Worm (Caenorhabditis elegans) whole organism, L3 larva: ENCODE results near the gene psa-3.

Source experiments
- R02D3.7 ChIP-seq: fragments of 150-350 bp; optimal IDR thresholded peaks from 2 replicates; lab custom pipeline; 2014; ENCODE audit warnings: missing biosample characterization, missing genetic modification characterization
- ZK546.5 ChIP-seq: sonication (generic microtip); optimal IDR thresholded peaks from 2 replicates; lab custom pipeline; 2017; ENCODE audit warnings: missing biosample characterization, missing genetic modification characterization
- aly-2 ChIP-seq: fragments of 150-350 bp; optimal IDR thresholded peaks from 2 replicates; lab custom pipeline; 2014; ENCODE audit warnings: missing biosample characterization, missing genetic modification characterization
- ama-1 ChIP-seq: fragments of 150-350 bp; optimal IDR thresholded peaks from 2 replicates; lab custom pipeline; 2018
- ceh-16 ChIP-seq: sonication (generic microtip); optimal IDR thresholded peaks from 2 replicates; lab custom pipeline; 2017; ENCODE audit warnings: missing biosample characterization, missing genetic modification characterization
- ceh-28 ChIP-seq: fragments of 150-350 bp; optimal IDR thresholded peaks from 2 replicates; lab custom pipeline; 2014; ENCODE audit warnings: missing biosample characterization, missing genetic modification reagents, missing genetic modification characterization
- ceh-82 ChIP-seq: fragments of 150-350 bp; optimal IDR thresholded peaks from 2 replicates; lab custom pipeline; 2014; ENCODE audit warnings: missing biosample characterization, missing genetic modification characterization
- ceh-9 ChIP-seq: sonication (generic microtip); optimal IDR thresholded peaks from 2 replicates; lab custom pipeline; 2018; ENCODE audit warnings: missing biosample characterization, missing genetic modification characterization
- daf-12 ChIP-seq: fragments of 150-350 bp; optimal IDR thresholded peaks from 2 replicates; lab custom pipeline; 2014; ENCODE audit warnings: missing biosample characterization, missing genetic modification reagents, missing genetic modification characterization
- egl-5 ChIP-seq: fragments of 150-350 bp; optimal IDR thresholded peaks from 2 replicates; lab custom pipeline; 2017; ENCODE audit warnings: missing biosample characterization, missing genetic modification reagents, missing genetic modification characterization, inconsistent platforms
- elt-1 ChIP-seq: fragments of 150-350 bp; optimal IDR thresholded peaks from 2 replicates; lab custom pipeline; 2014; ENCODE audit warnings: missing biosample characterization, missing genetic modification characterization
- elt-2 ChIP-seq: sonication (generic microtip); optimal IDR thresholded peaks from 2 replicates; lab custom pipeline; 2016; ENCODE audit warnings: missing genetic modification reagents, mild to moderate bottlenecking, missing genetic modification characterization, missing compliant biosample characterization
- elt-3 ChIP-seq, 3 experiments: fragments of 150-350 bp in 1 of 3; sonication (generic microtip) in 2 of 3; optimal IDR thresholded peaks; 2 replicates in 2 of 3; 4 replicates in 1 of 3; lab custom pipeline; 2014 to 2017; ENCODE audit warnings: missing biosample characterization in 3 of 3, missing genetic modification characterization in 3 of 3
- eor-1 ChIP-seq, 2 experiments: fragments of 150-350 bp; optimal IDR thresholded peaks; 2 replicates each; lab custom pipeline; 2014 to 2018; ENCODE audit warnings: missing biosample characterization in 2 of 2, missing genetic modification characterization in 2 of 2
- fkh-10 ChIP-seq: sonication (generic microtip); optimal IDR thresholded peaks from 2 replicates; lab custom pipeline; 2017; ENCODE audit warnings: missing biosample characterization, missing genetic modification reagents, missing genetic modification characterization
- fkh-2 ChIP-seq: fragments of 150-350 bp; optimal IDR thresholded peaks from 2 replicates; lab custom pipeline; 2014; ENCODE audit warnings: missing biosample characterization, missing genetic modification reagents, missing genetic modification characterization
- fos-1 ChIP-seq: fragments of 150-350 bp; optimal IDR thresholded peaks from 2 replicates; lab custom pipeline; 2014; ENCODE audit warnings: missing biosample characterization, missing genetic modification characterization
- hmg-11 ChIP-seq: sonication (generic microtip); optimal IDR thresholded peaks from 2 replicates; lab custom pipeline; 2016; ENCODE audit warnings: missing genetic modification characterization, missing compliant biosample characterization
- jun-1 ChIP-seq: fragments of 150-350 bp; optimal IDR thresholded peaks from 2 replicates; lab custom pipeline; 2014; ENCODE audit warnings: missing biosample characterization, missing genetic modification reagents, missing genetic modification characterization
- lin-15B ChIP-seq: fragments of 150-350 bp; optimal IDR thresholded peaks from 2 replicates; lab custom pipeline; 2014; ENCODE audit warnings: missing biosample characterization, missing genetic modification characterization
- lin-39 ChIP-seq: fragments of 150-350 bp; optimal IDR thresholded peaks from 2 replicates; lab custom pipeline; 2018; ENCODE audit warnings: missing biosample characterization, missing genetic modification reagents, missing genetic modification characterization
- lsy-12 ChIP-seq: sonication (generic microtip); optimal IDR thresholded peaks from 2 replicates; lab custom pipeline; 2016; ENCODE audit warnings: mild to moderate bottlenecking, missing genetic modification characterization, missing compliant biosample characterization
- mdl-1 ChIP-seq: fragments of 150-350 bp; optimal IDR thresholded peaks from 2 replicates; lab custom pipeline; 2014; ENCODE audit warnings: missing biosample characterization, missing genetic modification characterization
- mml-1 ChIP-seq: fragments of 150-350 bp; sonication (generic microtip); optimal IDR thresholded peaks from 3 replicates; lab custom pipeline; 2014; ENCODE audit warnings: missing biosample characterization, missing genetic modification characterization
- nfya-1 ChIP-seq: sonication (generic microtip); optimal IDR thresholded peaks from 2 replicates; lab custom pipeline; 2017; ENCODE audit warnings: missing genetic modification characterization, mild to moderate bottlenecking, missing compliant biosample characterization, antibody characterized with exemption, moderate library complexity; ENCODE audit not compliant: insufficient read depth
- nhr-11 ChIP-seq: fragments of 150-350 bp; optimal IDR thresholded peaks from 2 replicates; lab custom pipeline; 2014; ENCODE audit warnings: missing biosample characterization, missing genetic modification characterization
- nhr-12 ChIP-seq: fragments of 150-350 bp; optimal IDR thresholded peaks from 2 replicates; lab custom pipeline; 2014; ENCODE audit warnings: missing biosample characterization, missing genetic modification characterization
- nhr-23 ChIP-seq: fragments of 150-350 bp; optimal IDR thresholded peaks from 2 replicates; lab custom pipeline; 2014; ENCODE audit warnings: missing biosample characterization, missing genetic modification reagents, missing genetic modification characterization
- nhr-237 ChIP-seq: fragments of 150-350 bp; optimal IDR thresholded peaks from 2 replicates; lab custom pipeline; 2014; ENCODE audit warnings: missing biosample characterization, missing genetic modification characterization
- nhr-25 ChIP-seq: sonication (generic microtip); optimal IDR thresholded peaks from 2 replicates; lab custom pipeline; 2017; ENCODE audit warnings: missing biosample characterization, missing genetic modification characterization
- nhr-28 ChIP-seq: fragments of 150-350 bp; optimal IDR thresholded peaks from 2 replicates; lab custom pipeline; 2014; ENCODE audit warnings: missing biosample characterization, missing genetic modification characterization
- nhr-43 ChIP-seq: sonication (generic microtip); optimal IDR thresholded peaks from 2 replicates; lab custom pipeline; 2016; ENCODE audit warnings: mild to moderate bottlenecking, missing genetic modification characterization, missing compliant biosample characterization; ENCODE audit not compliant: poor library complexity, severe bottlenecking
- nhr-67 ChIP-seq: fragments of 150-350 bp; optimal IDR thresholded peaks from 2 replicates; lab custom pipeline; 2014; ENCODE audit warnings: missing biosample characterization, missing genetic modification characterization
- nhr-76 ChIP-seq: fragments of 150-350 bp; sonication (generic microtip); optimal IDR thresholded peaks from 5 replicates; lab custom pipeline; 2014; ENCODE audit warnings: missing biosample characterization, missing genetic modification characterization
- nhr-77 ChIP-seq: fragments of 150-350 bp; optimal IDR thresholded peaks from 2 replicates; lab custom pipeline; 2014; ENCODE audit warnings: missing biosample characterization, missing genetic modification characterization
- pha-4 ChIP-seq: fragments of 150-350 bp; optimal IDR thresholded peaks from 2 replicates; lab custom pipeline; 2014; ENCODE audit warnings: missing biosample characterization, missing genetic modification reagents, missing genetic modification characterization
- pqm-1 ChIP-seq: fragments of 150-350 bp; optimal IDR thresholded peaks from 2 replicates; lab custom pipeline; 2017; ENCODE audit warnings: missing biosample characterization, missing genetic modification characterization, inconsistent platforms
- sea-2 ChIP-seq: fragments of 150-350 bp; sonication (generic microtip); optimal IDR thresholded peaks from 4 replicates; lab custom pipeline; 2014; ENCODE audit warnings: missing biosample characterization, missing genetic modification reagents, missing genetic modification characterization
- skn-1 ChIP-seq: fragments of 150-350 bp; optimal IDR thresholded peaks from 2 replicates; lab custom pipeline; 2014; ENCODE audit warnings: missing biosample characterization, missing genetic modification characterization
- snpc-4 ChIP-seq: fragments of 150-350 bp; optimal IDR thresholded peaks from 2 replicates; lab custom pipeline; 2014; ENCODE audit warnings: missing biosample characterization, missing genetic modification characterization
- tbx-2 ChIP-seq: sonication (generic microtip); optimal IDR thresholded peaks from 2 replicates; lab custom pipeline; 2016; ENCODE audit warnings: mild to moderate bottlenecking, missing genetic modification characterization, missing compliant biosample characterization
- unc-39 ChIP-seq: sonication (generic microtip); optimal IDR thresholded peaks from 4 replicates; lab custom pipeline; 2017; ENCODE audit warnings: missing biosample characterization, missing genetic modification characterization
- unc-62 ChIP-seq: fragments of 150-350 bp; sonication (generic microtip); optimal IDR thresholded peaks from 4 replicates; lab custom pipeline; 2014; ENCODE audit warnings: missing biosample characterization, missing genetic modification reagents, missing genetic modification characterization
- zag-1 ChIP-seq: fragments of 150-350 bp; optimal IDR thresholded peaks from 2 replicates; lab custom pipeline; 2014; ENCODE audit warnings: missing biosample characterization, missing genetic modification characterization
- ztf-11 ChIP-seq: fragments of 150-350 bp; optimal IDR thresholded peaks from 2 replicates; lab custom pipeline; 2014; ENCODE audit warnings: missing biosample characterization, missing genetic modification characterization
- ztf-4 ChIP-seq: fragments of 150-350 bp; optimal IDR thresholded peaks from 2 replicates; lab custom pipeline; 2014; ENCODE audit warnings: missing biosample characterization, missing genetic modification characterization

psa-3 gene

DNA sequence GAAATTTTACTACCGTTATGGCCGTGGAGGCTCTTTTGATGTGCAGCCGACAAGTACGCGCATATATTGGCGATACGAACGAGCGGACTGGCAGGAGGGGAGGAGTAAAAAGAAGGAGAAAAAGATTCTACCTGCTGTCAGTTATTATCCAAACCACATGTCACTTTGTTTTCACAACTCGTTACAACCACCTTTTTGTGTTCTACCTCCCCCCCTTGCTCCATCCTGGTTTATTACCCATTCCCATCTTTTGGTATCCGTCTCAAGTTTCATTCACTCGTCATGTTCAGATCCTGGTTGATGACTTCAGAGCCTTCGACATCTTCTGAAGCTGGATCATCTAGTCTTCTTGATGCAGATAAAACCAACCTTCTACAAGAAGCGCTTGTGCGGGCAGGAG is at the start of gene psa-3:
Gene psa-3, plus strand, starts transcription at position 301 of the 400 bp plus-strand sequence.
- TF ChIP-seq ceh-16 (tag; lab: Kevin White, UChicago) (no peak), eor-1 (tag; optimal IDR thresholded peaks at IDR 0.05; lab: Kevin White, UChicago) (no peak), ztf-4 (tag; lab: Kevin White, UChicago) (no peak), nhr-11 (no peak), mdl-1 (tag; lab: Kevin White, UChicago) (no peak), pha-4 (tag; lab: Kevin White, UChicago) (no peak), ama-1 (no peak), fkh-10 (GFP tag; lab: Kevin White, UChicago) (no peak), ztf-11 (no peak), snpc-4 (tag; lab: Kevin White, UChicago) (no peak), lin-15B (no peak), elt-2 (tag; lab: Kevin White, UChicago) (no peak), fos-1 (tag; lab: Kevin White, UChicago) (no peak), R02D3.7 (tag; lab: Kevin White, UChicago) (no peak), nhr-237 (no peak), ceh-28 (tag; lab: Kevin White, UChicago) (no peak), sea-2 (GFP tag; lab: Kevin White, UChicago) (no peak), zag-1 (no peak)

DNA sequence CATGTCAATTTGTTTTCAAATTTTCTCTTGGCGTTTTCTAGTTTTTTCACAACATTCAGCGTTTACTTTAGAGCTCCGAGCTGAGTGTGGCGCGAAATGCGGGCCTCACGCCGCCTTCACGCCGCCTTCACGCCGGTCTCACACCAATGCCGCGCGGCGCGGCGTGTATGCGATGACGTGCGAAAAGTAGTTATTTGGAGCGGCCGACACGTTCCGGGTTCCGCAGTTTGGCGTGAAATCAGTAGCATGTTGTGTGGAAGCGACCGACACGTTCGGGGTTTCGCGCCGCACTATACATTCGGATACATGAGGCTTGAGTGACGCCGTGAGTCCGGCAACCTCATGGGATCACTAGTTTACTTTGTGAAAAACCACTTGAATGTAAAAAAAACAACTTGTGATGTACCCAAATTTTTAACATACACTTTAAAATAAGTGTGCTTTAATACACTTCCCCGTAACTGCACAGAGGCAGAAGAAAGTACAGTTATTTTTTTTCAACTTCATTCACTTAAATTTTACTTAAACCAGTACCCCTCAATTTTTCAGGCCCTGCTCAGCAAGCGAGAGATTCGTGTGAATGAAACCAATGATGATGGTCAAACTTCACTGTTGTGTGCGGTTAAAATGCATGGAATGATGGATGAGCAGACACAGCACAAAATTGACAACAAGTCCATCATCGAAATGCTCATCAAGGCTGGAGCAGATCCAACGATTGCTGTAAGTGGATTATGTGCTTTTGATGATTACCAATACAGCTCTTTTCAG is 45.4 kb upstream of the psa-3 start:
- TF ChIP-seq mdl-1 (tag; lab: Kevin White, UChicago) = no peak
- peak; percentile 59 for TF ChIP-seq snpc-4 (tag; lab: Kevin White, UChicago)
- TF ChIP-seq, all 47 proteins: peak for 1

DNA sequence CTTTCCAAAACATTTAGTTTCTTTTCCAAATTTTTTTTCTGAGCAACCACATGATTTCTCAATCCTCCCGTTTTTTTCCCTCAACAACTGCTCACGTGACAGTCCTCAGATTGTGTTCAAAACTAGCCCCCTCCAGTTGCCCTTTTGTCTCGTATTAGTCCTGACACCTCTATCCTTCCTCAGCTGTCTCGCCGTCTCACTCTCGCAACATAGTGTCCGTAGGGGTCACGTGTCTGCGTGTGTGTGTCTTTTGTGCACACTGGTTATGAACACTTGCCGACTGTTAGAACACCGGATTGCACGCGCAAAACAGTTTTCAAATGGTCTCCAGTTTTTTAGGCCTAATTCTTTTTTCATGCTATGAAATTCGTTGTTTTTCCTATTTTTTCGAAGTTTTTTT is 42.5 kb upstream of the psa-3 start:
- TF ChIP-seq ztf-11 = no peak
- peak; percentile 70 for TF ChIP-seq nhr-23
- TF ChIP-seq mml-1 = no peak
- TF ChIP-seq nhr-28 (tag; lab: Kevin White, UChicago) = no peak
- no peak for TF ChIP-seq nhr-67 (tag; lab: Kevin White, UChicago)
- TF ChIP-seq lin-15B = peak; percentile 38
- no peak for TF ChIP-seq fkh-10 (GFP tag; lab: Kevin White, UChicago)
- TF ChIP-seq ceh-9 = no peak
- no peak for TF ChIP-seq ZK546.5 (tag; lab: Kevin White, UChicago)
- peak; percentile 90 for TF ChIP-seq pha-4 (tag; lab: Kevin White, UChicago)
- TF ChIP-seq ama-1 = no peak
- TF ChIP-seq mdl-1 (tag; lab: Kevin White, UChicago) = peak; percentile 77
- peak; percentile 76 for TF ChIP-seq hmg-11 (tag; lab: Kevin White, UChicago)
- TF ChIP-seq lsy-12 (tag; lab: Kevin White, UChicago) = peak; percentile 65
- peak; percentile 36 for TF ChIP-seq fos-1 (tag; lab: Kevin White, UChicago)
- TF ChIP-seq ceh-28 (tag; lab: Kevin White, UChicago) = peak; percentile 7
- TF ChIP-seq nhr-11 = peak; percentile 22
- no peak for TF ChIP-seq nhr-237
- TF ChIP-seq elt-3 (tag; optimal IDR thresholded peaks at IDR 0.05; lab: Kevin White, UChicago) = no peak
- TF ChIP-seq nhr-77 (tag; lab: Kevin White, UChicago) = no peak
- no peak for TF ChIP-seq R02D3.7 (tag; lab: Kevin White, UChicago)
- TF ChIP-seq ztf-4 (tag; lab: Kevin White, UChicago) = peak; percentile 2
- TF ChIP-seq nhr-76 (tag; lab: Kevin White, UChicago) = no peak
- TF ChIP-seq ceh-82 (tag; lab: Kevin White, UChicago) = no peak
- TF ChIP-seq nhr-43 (tag; lab: Kevin White, UChicago) = peak; percentile 53
- no peak for TF ChIP-seq sea-2 (GFP tag; lab: Kevin White, UChicago)
- no peak for TF ChIP-seq ceh-16 (tag; lab: Kevin White, UChicago)
- TF ChIP-seq nfya-1 (tag; lab: Kevin White, UChicago) = peak; percentile 75
- no peak for TF ChIP-seq eor-1 (tag; optimal IDR thresholded peaks at IDR 0.05; lab: Kevin White, UChicago)
- TF ChIP-seq skn-1 (tag; lab: Kevin White, UChicago) = no peak
- TF ChIP-seq lin-39 = peak; percentile 71
- peak; percentile 54 for TF ChIP-seq unc-62 (GFP tag; lab: Kevin White, UChicago)
- peak; percentile 70 for TF ChIP-seq snpc-4 (tag; lab: Kevin White, UChicago)
- TF ChIP-seq pqm-1 = no peak
- TF ChIP-seq fkh-2 = no peak
- TF ChIP-seq jun-1 (tag; lab: Kevin White, UChicago) = peak; percentile 58
- TF ChIP-seq elt-2 (tag; lab: Kevin White, UChicago) = no peak
- peak; percentile 5 for TF ChIP-seq egl-5 (tag; lab: Kevin White, UChicago)
- peak; percentile 75 for TF ChIP-seq tbx-2 (tag; lab: Kevin White, UChicago)
- peak; percentile 30 for TF ChIP-seq elt-1
- no peak for TF ChIP-seq unc-39
- no peak for TF ChIP-seq nhr-12 (tag; lab: Kevin White, UChicago)
- TF ChIP-seq nhr-25 (tag; lab: Kevin White, UChicago) = peak; percentile 60
- no peak for TF ChIP-seq daf-12
- no peak for TF ChIP-seq aly-2
- TF ChIP-seq zag-1 = no peak
